Fruit fly (Drosophila melanogaster) whole organism, embryonic: Measurements from ENCODE around the gene usp.
A peak's percentile ranks its signal among the peaks of the same experiment; 100 is the strongest.

Experiments
- Awh ChIP-seq: fragments of 200-800 bp; sonication (Bioruptor generic); IDR thresholded peaks from 2 replicates; pipeline ENCODE4, ENCODE4 v1.3.6; 2022; ENCODE audit warnings: missing biosample characterization, missing genetic modification characterization
- B-H1 ChIP-seq: fragments of 200-800 bp; sonication (Bioruptor generic); IDR thresholded peaks from 3 replicates; pipeline ENCODE4 v1.3.6; 2022; ENCODE audit warnings: missing biosample characterization, missing genetic modification characterization
- Bdp1 ChIP-seq: fragments of 200-800 bp; sonication (Bioruptor generic); optimal IDR thresholded peaks from 3 replicates; lab custom pipeline; 2016; ENCODE audit warnings: missing biosample characterization, missing genetic modification characterization
- Bgb ChIP-seq: fragments of 200-800 bp; sonication (Bioruptor generic); IDR thresholded peaks from 2 replicates; pipeline ENCODE4 v1.3.6; 2022; ENCODE audit warnings: missing biosample characterization, missing genetic modification characterization; ENCODE audit not compliant: partially characterized antibody
- Bteb2 ChIP-seq: fragments of 200-800 bp; sonication (Bioruptor generic); optimal IDR thresholded peaks from 2 replicates; lab custom pipeline; 2016; ENCODE audit warnings: missing biosample characterization, missing genetic modification characterization
- CG11398 ChIP-seq: fragments of 200-800 bp; sonication (Bioruptor generic); optimal IDR thresholded peaks from 2 replicates; lab custom pipeline; 2016; ENCODE audit warnings: missing biosample characterization, missing genetic modification characterization
- CG11504 ChIP-seq: fragments of 200-800 bp; sonication (Bioruptor generic); optimal IDR thresholded peaks from 3 replicates; lab custom pipeline; 2019; ENCODE audit warnings: missing biosample characterization, mild to moderate bottlenecking, missing genetic modification characterization, moderate library complexity
- CG13123 ChIP-seq: fragments of 200-800 bp; sonication (Bioruptor generic); optimal IDR thresholded peaks from 2 replicates; lab custom pipeline; 2016; ENCODE audit warnings: missing biosample characterization, missing genetic modification characterization
- CG14667 ChIP-seq: fragments of 200-800 bp; sonication (Bioruptor generic); IDR thresholded peaks from 2 replicates; pipeline ENCODE4 v1.3.6; 2022; ENCODE audit warnings: missing biosample characterization, missing genetic modification characterization
- CG17361 ChIP-seq: fragments of 200-800 bp; sonication (Bioruptor generic); IDR thresholded peaks from 3 replicates; pipeline ENCODE4 v1.3.6; 2022; ENCODE audit warnings: missing biosample characterization, missing genetic modification characterization
- CG2120 ChIP-seq: fragments of 200-800 bp; sonication (Bioruptor generic); optimal IDR thresholded peaks from 3 replicates; lab custom pipeline; 2016; ENCODE audit warnings: missing biosample characterization, missing genetic modification characterization
- CG34422 ChIP-seq: fragments of 200-800 bp; sonication (Bioruptor generic); IDR thresholded peaks from 3 replicates; pipeline ENCODE4 v1.3.6; 2022; ENCODE audit warnings: missing biosample characterization, missing genetic modification characterization
- CG3847 ChIP-seq: fragments of 200-800 bp; sonication (Bioruptor generic); IDR thresholded peaks from 2 replicates; pipeline ENCODE4 v1.3.6; 2022; ENCODE audit warnings: missing biosample characterization, missing genetic modification characterization
- CG4424 ChIP-seq: fragments of 200-800 bp; sonication (Bioruptor generic); optimal IDR thresholded peaks from 3 replicates; lab custom pipeline; 2016; ENCODE audit warnings: missing biosample characterization, missing genetic modification characterization
- CG6272 ChIP-seq: fragments of 200-800 bp; sonication (Bioruptor generic); IDR thresholded peaks from 2 replicates; pipeline ENCODE4 v1.3.6; 2022; ENCODE audit warnings: missing biosample characterization, missing genetic modification characterization
- CG8924 ChIP-seq: fragments of 200-800 bp; optimal IDR thresholded peaks from 3 replicates; lab custom pipeline; 2019; ENCODE audit warnings: missing biosample characterization, mild to moderate bottlenecking, missing genetic modification characterization, moderate library complexity
- CoRest ChIP-seq: fragments of 200-800 bp; sonication (Bioruptor generic); optimal IDR thresholded peaks from 3 replicates; lab custom pipeline; 2018; ENCODE audit warnings: missing biosample characterization, mild to moderate bottlenecking, missing genetic modification characterization, moderate library complexity
- Dip2 ChIP-seq: fragments of 200-800 bp; sonication (Bioruptor generic); IDR thresholded peaks from 2 replicates; pipeline ENCODE4 v1.3.6; 2022; ENCODE audit warnings: missing biosample characterization, missing genetic modification characterization
- Eip74EF ChIP-seq, 2 experiments: fragments of 200-800 bp in 1 of 2; fragments of >200 bp in 1 of 2; sonication (Bioruptor generic) in 1 of 2; optimal IDR thresholded peaks; 2 replicates each; lab custom pipeline; 2017 to 2019; ENCODE audit warnings: missing biosample characterization in 2 of 2, missing genetic modification characterization in 2 of 2, mild to moderate bottlenecking in 1 of 2, moderate library complexity in 1 of 2
- Fer2 ChIP-seq: fragments of 200-800 bp; sonication (Bioruptor generic); optimal IDR thresholded peaks from 2 replicates; lab custom pipeline; 2018; ENCODE audit warnings: missing biosample characterization, mild to moderate bottlenecking, missing genetic modification characterization, moderate library complexity
- Hey ChIP-seq: fragments of 200-800 bp; sonication (Bioruptor generic); optimal IDR thresholded peaks from 3 replicates; lab custom pipeline; 2018; ENCODE audit warnings: missing biosample characterization, mild to moderate bottlenecking, missing genetic modification characterization
- Hr78 ChIP-seq, 2 experiments: fragments of 200-800 bp in 1 of 2; fragments of >200 bp in 1 of 2; sonication (Bioruptor generic) in 1 of 2; optimal IDR thresholded peaks; 2 replicates each; lab custom pipeline; 2017 to 2019; ENCODE audit warnings: missing biosample characterization in 2 of 2, missing genetic modification characterization in 2 of 2, mild to moderate bottlenecking in 1 of 2, moderate library complexity in 1 of 2
- NFAT ChIP-seq: fragments of 200-800 bp; sonication (Bioruptor generic); IDR thresholded peaks from 2 replicates; pipeline ENCODE4 v1.3.6; 2022; ENCODE audit warnings: missing biosample characterization, missing genetic modification characterization
- Sox102F ChIP-seq: fragments of 200-800 bp; sonication (Bioruptor generic); optimal IDR thresholded peaks from 2 replicates; lab custom pipeline; 2018; ENCODE audit warnings: missing biosample characterization, mild to moderate bottlenecking, missing genetic modification characterization, moderate library complexity
- Ssrp ChIP-seq: fragments of 200-800 bp; sonication (Bioruptor generic); optimal IDR thresholded peaks from 2 replicates; lab custom pipeline; 2018; ENCODE audit warnings: missing biosample characterization, mild to moderate bottlenecking, missing genetic modification characterization, moderate library complexity
- TFAM ChIP-seq: fragments of 200-800 bp; sonication (Bioruptor generic); optimal IDR thresholded peaks from 2 replicates; lab custom pipeline; 2017; ENCODE audit warnings: missing biosample characterization, missing genetic modification characterization, inconsistent platforms
- Vsx1 ChIP-seq: fragments of 200-800 bp; sonication (Bioruptor generic); optimal IDR thresholded peaks from 2 replicates; lab custom pipeline; 2017; ENCODE audit warnings: missing biosample characterization, mild to moderate bottlenecking, missing genetic modification characterization, missing genetic modification reagents
- abd-A ChIP-seq: fragments of 200-800 bp; sonication (Bioruptor generic); optimal IDR thresholded peaks from 3 replicates; lab custom pipeline; 2019; ENCODE audit warnings: missing biosample characterization, mild to moderate bottlenecking, missing genetic modification characterization, moderate library complexity
- ap ChIP-seq: fragments of 200-800 bp; sonication (Bioruptor generic); IDR thresholded peaks from 2 replicates; pipeline ENCODE4 v1.3.6; 2022; ENCODE audit warnings: missing biosample characterization, missing genetic modification characterization
- cad ChIP-seq: fragments of >200 bp; optimal IDR thresholded peaks from 2 replicates; lab custom pipeline; 2017; ENCODE audit warnings: missing biosample characterization, missing genetic modification characterization
- crc ChIP-seq: fragments of 200-800 bp; sonication (Bioruptor generic); optimal IDR thresholded peaks from 2 replicates; lab custom pipeline; 2016; ENCODE audit warnings: missing biosample characterization, missing genetic modification characterization
- emc ChIP-seq: fragments of 200-800 bp; sonication (Bioruptor generic); optimal IDR thresholded peaks from 2 replicates; lab custom pipeline; 2016; ENCODE audit warnings: missing biosample characterization, missing genetic modification characterization
- hb ChIP-seq: fragments of 200-800 bp; sonication (Bioruptor generic); IDR thresholded peaks from 3 replicates; pipeline ENCODE4 v1.3.6; 2022; ENCODE audit warnings: missing biosample characterization, missing genetic modification characterization; ENCODE audit not compliant: partially characterized antibody
- ken ChIP-seq: fragments of 200-800 bp; sonication (Bioruptor generic); IDR thresholded peaks from 3 replicates; pipeline ENCODE4 v1.3.6; 2022; ENCODE audit warnings: missing biosample characterization, missing genetic modification characterization
- knrl ChIP-seq: fragments of 200-800 bp; sonication (Bioruptor generic); IDR thresholded peaks from 3 replicates; pipeline ENCODE4 v1.3.6; 2022; ENCODE audit warnings: missing biosample characterization, missing genetic modification characterization; ENCODE audit not compliant: partially characterized antibody
- lbe ChIP-seq: fragments of 200-800 bp; sonication (Bioruptor generic); optimal IDR thresholded peaks from 2 replicates; lab custom pipeline; 2016; ENCODE audit warnings: missing biosample characterization, mild to moderate bottlenecking, missing genetic modification characterization
- nerfin-1 ChIP-seq: fragments of 200-800 bp; sonication (Bioruptor generic); optimal IDR thresholded peaks from 3 replicates; lab custom pipeline; 2019; ENCODE audit warnings: missing biosample characterization, mild to moderate bottlenecking, missing genetic modification characterization, moderate library complexity
- nerfin-2 ChIP-seq: fragments of 200-800 bp; sonication (Bioruptor generic); IDR thresholded peaks from 2 replicates; pipeline ENCODE4 v1.3.6; 2022; ENCODE audit warnings: missing biosample characterization, missing genetic modification characterization; ENCODE audit not compliant: partially characterized antibody
- nom ChIP-seq: fragments of 200-800 bp; sonication (Bioruptor generic); optimal IDR thresholded peaks from 2 replicates; lab custom pipeline; 2017; ENCODE audit warnings: missing biosample characterization, missing genetic modification characterization, mild to moderate bottlenecking, moderate library complexity, missing genetic modification reagents
- onecut ChIP-seq: fragments of 200-800 bp; sonication (Bioruptor generic); IDR thresholded peaks from 2 replicates; pipeline ENCODE4 v1.3.6; 2022; ENCODE audit warnings: missing biosample characterization, missing genetic modification characterization
- p53 ChIP-seq: fragments of 200-800 bp; sonication (Bioruptor generic); optimal IDR thresholded peaks from 2 replicates; lab custom pipeline; 2016; ENCODE audit warnings: missing biosample characterization, missing genetic modification characterization
- pb ChIP-seq: fragments of 200-800 bp; sonication (Bioruptor generic); optimal IDR thresholded peaks from 3 replicates; lab custom pipeline; 2016; ENCODE audit warnings: missing biosample characterization, missing genetic modification characterization
- pnt ChIP-seq: fragments of 200-800 bp; sonication (Bioruptor generic); optimal IDR thresholded peaks from 3 replicates; lab custom pipeline; 2016; ENCODE audit warnings: missing biosample characterization, missing genetic modification characterization
- sqz ChIP-seq: fragments of 200-800 bp; sonication (Bioruptor generic); optimal IDR thresholded peaks from 3 replicates; lab custom pipeline; 2018; ENCODE audit warnings: missing biosample characterization, mild to moderate bottlenecking, missing genetic modification characterization
- tna ChIP-seq: fragments of 200-800 bp; sonication (Bioruptor generic); IDR thresholded peaks from 2 replicates; pipeline ENCODE4 v1.3.6; 2022; ENCODE audit warnings: missing biosample characterization, missing genetic modification characterization; ENCODE audit not compliant: partially characterized antibody
- usp ChIP-seq: fragments of >200 bp; optimal IDR thresholded peaks from 2 replicates; lab custom pipeline; 2017; ENCODE audit warnings: missing biosample characterization, missing genetic modification characterization
- vfl ChIP-seq: fragments of 200-800 bp; sonication (Bioruptor generic); optimal IDR thresholded peaks from 2 replicates; lab custom pipeline; 2016; ENCODE audit warnings: missing biosample characterization, missing genetic modification characterization
- wek ChIP-seq: fragments of 200-800 bp; sonication (Bioruptor generic); optimal IDR thresholded peaks from 3 replicates; lab custom pipeline; 2018; ENCODE audit warnings: missing biosample characterization, mild to moderate bottlenecking, missing genetic modification characterization, moderate library complexity

The usp gene

DNA sequence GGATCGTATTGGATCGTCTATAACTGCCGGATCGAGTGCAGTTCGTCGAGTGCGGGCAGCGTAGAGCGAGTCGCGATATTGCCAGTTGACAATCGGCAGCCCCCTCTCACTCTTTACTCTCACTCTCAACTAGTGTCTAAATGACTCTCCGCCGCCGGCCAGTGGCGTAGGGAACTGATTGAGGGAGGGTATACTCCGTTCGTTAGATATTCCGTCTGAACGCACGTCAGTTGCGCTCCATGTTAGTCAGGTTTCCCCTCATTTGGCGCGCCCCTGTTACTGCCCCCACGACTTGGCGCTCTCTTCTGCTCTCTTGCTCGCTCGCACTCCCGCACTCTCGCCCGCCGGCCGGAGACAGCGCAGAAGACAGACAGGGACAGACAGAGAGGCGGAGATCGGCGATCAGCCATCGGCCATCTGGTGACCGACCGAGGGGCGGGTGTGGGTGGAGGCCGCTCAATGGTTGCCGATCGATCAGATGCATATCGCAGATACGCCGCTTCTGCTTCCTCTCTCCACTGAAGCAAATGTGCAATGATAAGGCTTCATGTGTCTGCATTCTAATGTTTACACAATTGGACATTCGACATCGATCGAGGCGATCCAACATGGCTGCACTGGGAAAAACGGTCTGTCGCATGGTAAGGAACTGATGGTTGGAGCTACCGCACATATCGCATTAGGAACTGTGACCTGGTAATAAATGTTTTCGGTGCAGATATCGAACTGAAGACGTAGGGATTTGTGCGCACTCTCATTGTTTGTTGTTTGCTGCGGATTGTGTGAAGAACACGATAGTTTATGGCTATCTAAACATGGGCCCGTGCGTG lies 8.2 kb upstream of the usp start, which contains the start of gene moody (continued):
- TF ChIP-seq ken = peak; percentile 99
- TF ChIP-seq p53 (GFP tag; lab: Kevin White, UChicago) = peak; percentile 95
- peak; percentile 96 for TF ChIP-seq Hey (tag; lab: Kevin White, UChicago)
- TF ChIP-seq onecut (GFP tag; lab: Robert Waterston, UW) = peak; percentile 97
- TF ChIP-seq CoRest (tag; lab: Kevin White, UChicago) = peak; percentile 95
- TF ChIP-seq nerfin-2 (GFP tag; lab: Robert Waterston, UW) = no peak
- TF ChIP-seq CG11398 (GFP tag; lab: Kevin White, UChicago) = peak; percentile 96
- TF ChIP-seq CG2120 = peak; percentile 99
- TF ChIP-seq CG34422 (GFP tag; lab: Robert Waterston, UW) = peak; percentile 98
- peak; percentile 88 for TF ChIP-seq Bdp1 (GFP tag; lab: Kevin White, UChicago)
- TF ChIP-seq Vsx1 (GFP tag; lab: Kevin White, UChicago) = peak; percentile 89
- peak; percentile 57; the same call in 1 of the 2 replicates for TF ChIP-seq Dip2 (GFP tag; lab: Robert Waterston, UW)
- peak; percentile 86 for TF ChIP-seq lbe (GFP tag; lab: Kevin White, UChicago)
- peak; percentile 93 for TF ChIP-seq CG11504 (tag; lab: Kevin White, UChicago)
- peak; percentile 28; the same call in 1 of the 2 replicates for TF ChIP-seq Bgb (GFP tag; lab: Robert Waterston, UW)
- peak; percentile 95 for TF ChIP-seq crc (GFP tag; lab: Kevin White, UChicago)
- peak; percentile 84 for TF ChIP-seq Ssrp (tag; lab: Kevin White, UChicago)
- no peak for TF ChIP-seq hb (GFP tag; lab: Robert Waterston, UW)
- peak; percentile 97 for TF ChIP-seq Bteb2 (GFP tag; lab: Kevin White, UChicago)
- TF ChIP-seq ap = peak; percentile 97
- TF ChIP-seq CG14667 (GFP tag; lab: Robert Waterston, UW) = peak; percentile 98
- TF ChIP-seq CG17361 = peak; percentile 93
- TF ChIP-seq pnt (GFP tag; lab: Kevin White, UChicago) = peak; percentile 97
- peak in 1 of 2 experiments; percentile 89 for TF ChIP-seq Eip74EF (GFP tag; optimal IDR thresholded peaks at IDR 0.05; lab: Kevin White, UChicago)
- TF ChIP-seq nerfin-1 (tag; lab: Kevin White, UChicago) = peak; percentile 90
- peak; percentile 92 for TF ChIP-seq emc (GFP tag; lab: Kevin White, UChicago)
- peak; percentile 85 for TF ChIP-seq abd-A (tag; lab: Kevin White, UChicago)
- TF ChIP-seq wek (GFP tag; lab: Kevin White, UChicago) = peak; percentile 92
- peak; percentile 96 for TF ChIP-seq Fer2 (tag; lab: Kevin White, UChicago)
- peak; percentile 63 for TF ChIP-seq sqz (GFP tag; lab: Kevin White, UChicago)
- TF ChIP-seq pb (GFP tag; lab: Kevin White, UChicago) = peak; percentile 97
- peak; percentile 100 for TF ChIP-seq NFAT (GFP tag; lab: Robert Waterston, UW)
- no peak for TF ChIP-seq usp (GFP tag; lab: Kevin White, UChicago)
- peak; percentile 94 for TF ChIP-seq CG13123
- TF ChIP-seq B-H1 (GFP tag; lab: Robert Waterston, UW) = peak; percentile 96
- peak in 1 of 2 experiments; percentile 89 for TF ChIP-seq Hr78 (GFP tag; optimal IDR thresholded peaks at IDR 0.05; lab: Kevin White, UChicago)
- TF ChIP-seq tna = no peak
- TF ChIP-seq TFAM = peak; percentile 66
- TF ChIP-seq CG6272 (GFP tag; lab: Robert Waterston, UW) = peak; percentile 97
- peak; percentile 97 for TF ChIP-seq CG4424
- peak; percentile 98 for TF ChIP-seq Awh
- peak; percentile 99 for TF ChIP-seq CG3847 (GFP tag; lab: Robert Waterston, UW)
- TF ChIP-seq nom (GFP tag; lab: Kevin White, UChicago) = peak; percentile 94
- peak; percentile 32; the same call in 1 of the 3 replicates for TF ChIP-seq knrl
- no peak for TF ChIP-seq cad (GFP tag; lab: Kevin White, UChicago)
- TF ChIP-seq Sox102F (GFP tag; lab: Kevin White, UChicago) = peak; percentile 94
- peak; percentile 96 for TF ChIP-seq CG8924
- TF ChIP-seq vfl = peak; percentile 97
